Worm (Caenorhabditis elegans): ENCODE measurements around the gene hpo-34.

DNA sequence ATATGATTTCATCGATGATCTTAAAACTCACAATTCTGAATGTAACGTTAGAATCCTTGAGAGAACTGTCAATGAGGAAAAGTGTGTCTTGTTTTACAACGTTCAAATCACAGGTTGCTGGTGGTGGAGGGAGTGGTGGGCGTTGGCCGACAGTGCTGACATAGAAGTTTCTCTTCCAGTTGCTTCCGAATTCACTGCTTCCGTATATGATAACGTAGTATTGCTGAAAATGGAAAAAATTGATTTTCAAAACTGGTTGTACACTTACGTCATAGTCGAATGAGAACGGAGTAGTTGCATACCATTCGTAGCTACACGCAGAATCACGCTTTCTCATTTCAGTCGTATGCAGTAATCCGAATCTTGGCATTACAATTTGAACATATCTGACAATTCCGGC, 27.0 kb downstream of the hpo-34 start:
- no peak for TF ChIP-seq nhr-11 (tag; optimal IDR thresholded peaks at IDR 0.05)
- no peak for TF ChIP-seq pqm-1 (tag; optimal IDR thresholded peaks at IDR 0.05)
- no peak for TF ChIP-seq elt-2 (tag; optimal IDR thresholded peaks at IDR 0.05)
- TF ChIP-seq pha-4 (tag; optimal IDR thresholded peaks at IDR 0.05) = no peak
- TF ChIP-seq rnt-1 (tag; optimal IDR thresholded peaks at IDR 0.05) = no peak
- no peak for TF ChIP-seq ceh-30 (tag; optimal IDR thresholded peaks at IDR 0.05)
- no peak for TF ChIP-seq sox-4 (tag; optimal IDR thresholded peaks at IDR 0.05)
- TF ChIP-seq ets-4 (tag; optimal IDR thresholded peaks at IDR 0.05) = no peak
- TF ChIP-seq lin-11 (tag; optimal IDR thresholded peaks at IDR 0.05) = no peak
